Fruit fly (Drosophila melanogaster) whole organism, embryonic: Measurements from ENCODE around the gene CG6674.

Experiments used
- ATbp ChIP-seq: fragments of 200-800 bp; sonication (Bioruptor generic); optimal IDR thresholded peaks from 2 replicates; lab custom pipeline; 2017; ENCODE audit warnings: missing biosample characterization, mild to moderate bottlenecking, missing genetic modification characterization, missing genetic modification reagents
- Adf1 ChIP-seq: fragments of 200-800 bp; sonication (Bioruptor generic); IDR thresholded peaks from 2 replicates; pipeline ENCODE4 v1.3.6; 2022; ENCODE audit warnings: missing biosample characterization, missing genetic modification characterization
- B-H1 ChIP-seq: fragments of 200-800 bp; sonication (Bioruptor generic); IDR thresholded peaks from 3 replicates; pipeline ENCODE4 v1.3.6; 2022; ENCODE audit warnings: missing biosample characterization, missing genetic modification characterization
- CG13894 ChIP-seq: fragments of 200-800 bp; sonication (Bioruptor generic); optimal IDR thresholded peaks from 3 replicates; lab custom pipeline; 2018; ENCODE audit warnings: missing biosample characterization, mild to moderate bottlenecking, missing genetic modification characterization, moderate library complexity
- CG15011 ChIP-seq: fragments of 200-800 bp; sonication (Bioruptor generic); optimal IDR thresholded peaks from 3 replicates; lab custom pipeline; 2018; ENCODE audit warnings: missing biosample characterization, mild to moderate bottlenecking, missing genetic modification characterization
- CG30020 ChIP-seq: fragments of 200-800 bp; optimal IDR thresholded peaks from 2 replicates; lab custom pipeline; 2019; ENCODE audit warnings: missing biosample characterization, mild to moderate bottlenecking, missing genetic modification characterization, moderate library complexity
- CG5180 ChIP-seq: fragments of 200-800 bp; sonication (Bioruptor generic); optimal IDR thresholded peaks from 3 replicates; lab custom pipeline; 2017; ENCODE audit warnings: missing biosample characterization, missing genetic modification characterization, mild to moderate bottlenecking, moderate library complexity, missing genetic modification reagents
- CG9609 ChIP-seq: fragments of 200-800 bp; sonication (Bioruptor generic); optimal IDR thresholded peaks from 3 replicates; lab custom pipeline; 2016; ENCODE audit warnings: missing biosample characterization, missing genetic modification characterization
- CTCF ChIP-seq: fragments of 200-800 bp; sonication (Bioruptor generic); optimal IDR thresholded peaks from 2 replicates; lab custom pipeline; 2017; ENCODE audit warnings: missing biosample characterization, mild to moderate bottlenecking, missing genetic modification characterization, moderate library complexity
- Deaf1 ChIP-seq: fragments of 200-800 bp; optimal IDR thresholded peaks from 3 replicates; lab custom pipeline; 2019; ENCODE audit warnings: missing biosample characterization, mild to moderate bottlenecking, missing genetic modification characterization, moderate library complexity
- Dfd ChIP-seq, 2 experiments: fragments of >200 bp; optimal IDR thresholded peaks; 2 replicates each; lab custom pipeline; 2017; ENCODE audit warnings: missing biosample characterization in 2 of 2, missing genetic modification characterization in 2 of 2
- E2f2 ChIP-seq: fragments of 200-800 bp; sonication (Bioruptor generic); IDR thresholded peaks from 2 replicates; pipeline ENCODE4 v1.3.6; 2022; ENCODE audit warnings: missing biosample characterization, missing genetic modification characterization
- H2.0 ChIP-seq: fragments of 200-800 bp; sonication (Bioruptor generic); IDR thresholded peaks from 2 replicates; pipeline ENCODE4 v1.3.6; 2022; ENCODE audit warnings: missing biosample characterization, missing genetic modification characterization
- HLHmδ ChIP-seq: fragments of 200-800 bp; sonication (Bioruptor generic); optimal IDR thresholded peaks from 2 replicates; lab custom pipeline; 2018; ENCODE audit warnings: missing biosample characterization, mild to moderate bottlenecking, missing genetic modification characterization, moderate library complexity
- NK7.1 ChIP-seq: fragments of 200-800 bp; sonication (Bioruptor generic); optimal IDR thresholded peaks from 3 replicates; lab custom pipeline; 2016; ENCODE audit warnings: missing biosample characterization, missing genetic modification characterization
- Nf-YA ChIP-seq: fragments of 200-800 bp; sonication (Bioruptor generic); IDR thresholded peaks from 2 replicates; pipeline ENCODE4 v1.3.6; 2022; ENCODE audit warnings: missing biosample characterization, missing genetic modification characterization
- Oli ChIP-seq: fragments of 200-800 bp; sonication (Bioruptor generic); optimal IDR thresholded peaks from 2 replicates; lab custom pipeline; 2018; ENCODE audit warnings: missing biosample characterization, mild to moderate bottlenecking, missing genetic modification characterization, moderate library complexity
- abd-A ChIP-seq: fragments of 200-800 bp; sonication (Bioruptor generic); optimal IDR thresholded peaks from 3 replicates; lab custom pipeline; 2019; ENCODE audit warnings: missing biosample characterization, mild to moderate bottlenecking, missing genetic modification characterization, moderate library complexity
- bab2 ChIP-seq: fragments of 200-800 bp; sonication (Bioruptor generic); optimal IDR thresholded peaks from 2 replicates; lab custom pipeline; 2016; ENCODE audit warnings: missing biosample characterization, missing genetic modification characterization
- chinmo ChIP-seq: fragments of 200-800 bp; sonication (Bioruptor generic); IDR thresholded peaks from 4 replicates; pipeline ENCODE4 v1.3.6; 2022; ENCODE audit warnings: missing biosample characterization, missing genetic modification characterization; ENCODE audit not compliant: partially characterized antibody
- crol ChIP-seq: fragments of 200-800 bp; sonication (Bioruptor generic); IDR thresholded peaks from 2 replicates; pipeline ENCODE4 v1.3.6; 2022; ENCODE audit warnings: missing biosample characterization, missing genetic modification characterization
- crp ChIP-seq, 2 experiments: fragments of 200-800 bp; sonication (Bioruptor generic); optimal IDR thresholded peaks; 2 replicates in 1 of 2; 3 replicates in 1 of 2; lab custom pipeline; 2017; ENCODE audit warnings: missing biosample characterization in 2 of 2, missing genetic modification characterization in 2 of 2, mild to moderate bottlenecking in 1 of 2, moderate library complexity in 1 of 2
- emc ChIP-seq: fragments of 200-800 bp; sonication (Bioruptor generic); optimal IDR thresholded peaks from 2 replicates; lab custom pipeline; 2016; ENCODE audit warnings: missing biosample characterization, missing genetic modification characterization
- ewg ChIP-seq: fragments of 200-800 bp; sonication (Bioruptor generic); optimal IDR thresholded peaks from 3 replicates; lab custom pipeline; 2017; ENCODE audit warnings: mild to moderate bottlenecking, missing biosample characterization, missing genetic modification reagents, missing genetic modification characterization
- nom ChIP-seq: fragments of 200-800 bp; sonication (Bioruptor generic); optimal IDR thresholded peaks from 2 replicates; lab custom pipeline; 2017; ENCODE audit warnings: missing biosample characterization, missing genetic modification characterization, mild to moderate bottlenecking, moderate library complexity, missing genetic modification reagents
- scrt ChIP-seq: fragments of 200-800 bp; sonication (Bioruptor generic); optimal IDR thresholded peaks from 2 replicates; lab custom pipeline; 2018; ENCODE audit warnings: missing biosample characterization, mild to moderate bottlenecking, missing genetic modification characterization, moderate library complexity
- tna ChIP-seq: fragments of 200-800 bp; sonication (Bioruptor generic); IDR thresholded peaks from 2 replicates; pipeline ENCODE4 v1.3.6; 2022; ENCODE audit warnings: missing biosample characterization, missing genetic modification characterization; ENCODE audit not compliant: partially characterized antibody
- twi ChIP-seq: fragments of 200-800 bp; optimal IDR thresholded peaks from 2 replicates; lab custom pipeline; 2019; ENCODE audit warnings: missing biosample characterization, mild to moderate bottlenecking, missing genetic modification characterization, moderate library complexity

Gene CG6674

dm6 chr3L:9927169-9927568, 44.7 kb downstream of the CG6674 start:
- TF ChIP-seq crol (peak; percentile 74), abd-A (tag; lab: Kevin White, UChicago) (peak; percentile 69), chinmo (GFP tag; lab: Robert Waterston, UW) (0 out of 4 replicates have a peak, but pooled peaks have one; percentile 24), HLHmδ (GFP tag; lab: Kevin White, UChicago) (no peak), E2f2 (GFP tag; lab: Robert Waterston, UW) (no peak), CG5180 (GFP tag; lab: Kevin White, UChicago) (peak; percentile 92), bab2 (GFP tag; lab: Kevin White, UChicago) (no peak), CG30020 (tag; lab: Kevin White, UChicago) (no peak), CTCF (no peak), Deaf1 (tag; lab: Kevin White, UChicago) (peak; percentile 69), B-H1 (no peak), nom (GFP tag; lab: Kevin White, UChicago) (no peak), Adf1 (GFP tag; lab: Robert Waterston, UW) (peak; percentile 10; the same call in 1 of the 2 replicates), ewg (peak; percentile 83), CG13894 (peak; percentile 22), CG15011 (GFP tag; lab: Kevin White, UChicago) (no peak), H2.0 (GFP tag; lab: Robert Waterston, UW) (no peak), crp (GFP tag; optimal IDR thresholded peaks at IDR 0.05; lab: Kevin White, UChicago) (peak in 1 of 2 experiments; percentile 33), ATbp (GFP tag; lab: Kevin White, UChicago) (no peak), twi (tag; lab: Kevin White, UChicago) (no peak), CG9609 (no peak), emc (GFP tag; lab: Kevin White, UChicago) (no peak), NK7.1 (GFP tag; lab: Kevin White, UChicago) (no peak), Oli (tag; lab: Kevin White, UChicago) (no peak), Dfd (GFP tag; optimal IDR thresholded peaks at IDR 0.05; lab: Kevin White, UChicago) (no peak), Nf-YA (GFP tag; lab: Robert Waterston, UW) (no peak), tna (no peak), scrt (GFP tag; lab: Kevin White, UChicago) (peak; percentile 100)
